Fruit fly (Drosophila melanogaster): ENCODE results near the gene CG34256.

dm6 chr3L:19014090-19014489 is 24.5 kb upstream of the CG34256 start:
- TF ChIP-seq CG8301 (tag; optimal IDR thresholded peaks at IDR 0.05): no peak
- no peak for TF ChIP-seq rn (GFP tag; IDR thresholded peaks at IDR 0.05)
- TF ChIP-seq D1 (tag; optimal IDR thresholded peaks at IDR 0.05): no peak
- no peak for TF ChIP-seq CG13204 (GFP tag; optimal IDR thresholded peaks at IDR 0.05)
- TF ChIP-seq Pif1A (GFP tag; optimal IDR thresholded peaks at IDR 0.05): no peak
- TF ChIP-seq fd96Ca (GFP tag; IDR thresholded peaks at IDR 0.05): no peak
- TF ChIP-seq EcR (GFP tag; optimal IDR thresholded peaks at IDR 0.05): no peak
- TF ChIP-seq CG12605 (GFP tag; IDR thresholded peaks at IDR 0.05): no peak; the same call in 1 of the 2 replicates
- TF ChIP-seq CG14655 (GFP tag; optimal IDR thresholded peaks at IDR 0.05): no peak
- no peak for TF ChIP-seq CG15710 (tag; optimal IDR thresholded peaks at IDR 0.05)
- no peak for TF ChIP-seq CG9948 (tag; optimal IDR thresholded peaks at IDR 0.05)
- TF ChIP-seq CG8159 (tag; optimal IDR thresholded peaks at IDR 0.05): no peak
- TF ChIP-seq Pif1B (GFP tag; optimal IDR thresholded peaks at IDR 0.05): no peak
